Fruit fly (Drosophila melanogaster): ENCODE measurements around the gene pix.

dm6 chr3L:8955199-8955598 is 19.4 kb downstream of the pix start:
- TF ChIP-seq CG8159 (tag; optimal IDR thresholded peaks at IDR 0.05) (no peak), Ets98B (GFP tag; IDR thresholded peaks at IDR 0.05) (no peak), CG4496 (GFP tag; IDR thresholded peaks at IDR 0.05) (no peak), rn (GFP tag; IDR thresholded peaks at IDR 0.05) (no peak), CG12605 (GFP tag; IDR thresholded peaks at IDR 0.05) (no peak), CG9948 (tag; optimal IDR thresholded peaks at IDR 0.05) (no peak), CG10348 (GFP tag; IDR thresholded peaks at IDR 0.05) (no peak), EcR (GFP tag; optimal IDR thresholded peaks at IDR 0.05) (no peak)

All from whole organism, pupa.